Worm (Caenorhabditis elegans): ENCODE results near the gene K10H10.4.
A peak's percentile ranks its signal among the peaks of the same experiment; 100 is the strongest.

Gene K10H10.4

ce11 chrII:14523070-14523572 is 22.9 kb downstream of the K10H10.4 start, which contains the start of gene btb-20:
btb-20 (minus strand) TSS chrII:14523522.
- TF ChIP-seq ama-1 (optimal IDR thresholded peaks at IDR 0.05) (no peak), tbx-11 (GFP tag; IDR thresholded peaks at IDR 0.05) (no peak)

- TF ChIP-seq hnd-1 (tag; optimal IDR thresholded peaks at IDR 0.05) (no peak), B0310.2 (tag; optimal IDR thresholded peaks at IDR 0.05) (no peak), scrt-1 (GFP tag; IDR thresholded peaks at IDR 0.05) (no peak), ama-1 (optimal IDR thresholded peaks at IDR 0.05) (no peak), aly-1 (tag; optimal IDR thresholded peaks at IDR 0.05) (no peak), tbx-11 (GFP tag; IDR thresholded peaks at IDR 0.05) (no peak), tra-4 (tag; optimal IDR thresholded peaks at IDR 0.05) (no peak), ceh-13 (GFP tag; optimal IDR thresholded peaks at IDR 0.05) (no peak), ets-7 (tag; optimal IDR thresholded peaks at IDR 0.05) (no peak)
These were observed 23.5 kb downstream of the K10H10.4 start, which contains the start of gene pot-2 for ce11 chrII:14523645-14524223. pot-2 (plus strand) TSS chrII:14524173.

ce11 chrII:14525013-14525412 is 24.8 kb downstream of the K10H10.4 start, which contains the start of gene F57C2.4:
F57C2.4 (plus strand) TSS chrII:14525313.
- TF ChIP-seq hmg-4 (GFP tag; optimal IDR thresholded peaks at IDR 0.05) (no peak), tbx-37 (GFP tag; conservative IDR thresholded peaks at IDR 0.05) (no peak), ama-1 (optimal IDR thresholded peaks at IDR 0.05) (no peak), F13C5.2 (tag; optimal IDR thresholded peaks at IDR 0.05) (no peak), aly-1 (tag; optimal IDR thresholded peaks at IDR 0.05) (no peak), tbx-11 (GFP tag; IDR thresholded peaks at IDR 0.05) (no peak), hmbx-1 (tag; optimal IDR thresholded peaks at IDR 0.05) (no peak), ceh-13 (GFP tag; optimal IDR thresholded peaks at IDR 0.05) (no peak), scrt-1 (GFP tag; IDR thresholded peaks at IDR 0.05) (no peak), sea-1 (GFP tag; conservative IDR thresholded peaks at IDR 0.05) (no peak), flt-1 (GFP tag; IDR thresholded peaks at IDR 0.05) (no peak), ceh-36 (tag; optimal IDR thresholded peaks at IDR 0.05) (no peak), hnd-1 (tag; optimal IDR thresholded peaks at IDR 0.05) (no peak), tra-4 (tag; optimal IDR thresholded peaks at IDR 0.05) (no peak), pes-1 (GFP tag; IDR thresholded peaks at IDR 0.05) (no peak), ets-7 (tag; optimal IDR thresholded peaks at IDR 0.05) (no peak), B0310.2 (tag; optimal IDR thresholded peaks at IDR 0.05) (no peak)

ce11 chrII:14527104-14527503 is 26.9 kb downstream of the K10H10.4 start:
- TF ChIP-seq tbx-11 (GFP tag; IDR thresholded peaks at IDR 0.05), result no peak
- no peak for TF ChIP-seq ets-7 (tag; optimal IDR thresholded peaks at IDR 0.05)
- no peak for TF ChIP-seq flt-1 (GFP tag; IDR thresholded peaks at IDR 0.05)
- no peak for TF ChIP-seq tra-4 (tag; optimal IDR thresholded peaks at IDR 0.05)
- no peak for TF ChIP-seq pes-1 (GFP tag; IDR thresholded peaks at IDR 0.05)
- TF ChIP-seq hnd-1 (tag; optimal IDR thresholded peaks at IDR 0.05), result no peak
- no peak for TF ChIP-seq tbx-37 (GFP tag; conservative IDR thresholded peaks at IDR 0.05)
- TF ChIP-seq ama-1 (optimal IDR thresholded peaks at IDR 0.05), result no peak
- TF ChIP-seq sea-1 (GFP tag; conservative IDR thresholded peaks at IDR 0.05), result no peak
- no peak for TF ChIP-seq ceh-36 (tag; optimal IDR thresholded peaks at IDR 0.05)
- TF ChIP-seq B0310.2 (tag; optimal IDR thresholded peaks at IDR 0.05), result no peak
- TF ChIP-seq hmbx-1 (tag; optimal IDR thresholded peaks at IDR 0.05), result no peak
- no peak for TF ChIP-seq hmg-4 (GFP tag; optimal IDR thresholded peaks at IDR 0.05)
- no peak for TF ChIP-seq scrt-1 (GFP tag; IDR thresholded peaks at IDR 0.05)
- no peak for TF ChIP-seq ceh-13 (GFP tag; optimal IDR thresholded peaks at IDR 0.05)
- no peak for TF ChIP-seq aly-1 (tag; optimal IDR thresholded peaks at IDR 0.05)
- no peak for TF ChIP-seq F13C5.2 (tag; optimal IDR thresholded peaks at IDR 0.05)

- TF ChIP-seq flt-1 (GFP tag; IDR thresholded peaks at IDR 0.05) (no peak), aly-1 (tag; optimal IDR thresholded peaks at IDR 0.05) (no peak), scrt-1 (GFP tag; IDR thresholded peaks at IDR 0.05) (0 out of 2 replicates have a peak, but pooled peaks have one; percentile 18), sea-1 (GFP tag; conservative IDR thresholded peaks at IDR 0.05) (peak; percentile 41; the same call in 1 of the 2 replicates), hnd-1 (tag; optimal IDR thresholded peaks at IDR 0.05) (peak; percentile 19), B0310.2 (tag; optimal IDR thresholded peaks at IDR 0.05) (no peak), tra-4 (tag; optimal IDR thresholded peaks at IDR 0.05) (peak; percentile 18), hmg-4 (GFP tag; optimal IDR thresholded peaks at IDR 0.05) (no peak), ets-7 (tag; optimal IDR thresholded peaks at IDR 0.05) (peak; percentile 67), tbx-37 (GFP tag; conservative IDR thresholded peaks at IDR 0.05) (0 out of 2 replicates have a peak, but pooled peaks have one; percentile 41), pes-1 (GFP tag; IDR thresholded peaks at IDR 0.05) (peak; percentile 65), hmbx-1 (tag; optimal IDR thresholded peaks at IDR 0.05) (no peak), F13C5.2 (tag; optimal IDR thresholded peaks at IDR 0.05) (peak; percentile 45), tbx-11 (GFP tag; IDR thresholded peaks at IDR 0.05) (no peak), ama-1 (optimal IDR thresholded peaks at IDR 0.05) (no peak), ceh-36 (tag; optimal IDR thresholded peaks at IDR 0.05) (no peak), ceh-13 (GFP tag; optimal IDR thresholded peaks at IDR 0.05) (peak; percentile 38)
These were observed 28.1 kb downstream of the K10H10.4 start, which contains the start of the genes F57C2.5 and spat-1 for ce11 chrII:14528233-14528802. F57C2.5 (minus strand) TSS chrII:14528239. spat-1 (plus strand) TSS chrII:14528752.

ce11 chrII:14534000-14534399 is 33.8 kb downstream of the K10H10.4 start, which contains the start of gene C04H5.1:
C04H5.1 (plus strand) TSS chrII:14534300.
- TF ChIP-seq tbx-11 (GFP tag; IDR thresholded peaks at IDR 0.05) (no peak), F13C5.2 (tag; optimal IDR thresholded peaks at IDR 0.05) (no peak), hmg-4 (GFP tag; optimal IDR thresholded peaks at IDR 0.05) (no peak), ceh-36 (tag; optimal IDR thresholded peaks at IDR 0.05) (no peak), aly-1 (tag; optimal IDR thresholded peaks at IDR 0.05) (no peak), ceh-13 (GFP tag; optimal IDR thresholded peaks at IDR 0.05) (no peak), sea-1 (GFP tag; conservative IDR thresholded peaks at IDR 0.05) (no peak), pes-1 (GFP tag; IDR thresholded peaks at IDR 0.05) (no peak), tbx-37 (GFP tag; conservative IDR thresholded peaks at IDR 0.05) (no peak), hnd-1 (tag; optimal IDR thresholded peaks at IDR 0.05) (no peak), ets-7 (tag; optimal IDR thresholded peaks at IDR 0.05) (no peak), scrt-1 (GFP tag; IDR thresholded peaks at IDR 0.05) (no peak), tra-4 (tag; optimal IDR thresholded peaks at IDR 0.05) (no peak), B0310.2 (tag; optimal IDR thresholded peaks at IDR 0.05) (no peak), flt-1 (GFP tag; IDR thresholded peaks at IDR 0.05) (no peak), hmbx-1 (tag; optimal IDR thresholded peaks at IDR 0.05) (no peak), ama-1 (optimal IDR thresholded peaks at IDR 0.05) (no peak)

Measured in whole organism, early embryonic.